Fruit fly (Drosophila melanogaster): ENCODE measurements around the gene xmas.

Gene xmas

DNA sequence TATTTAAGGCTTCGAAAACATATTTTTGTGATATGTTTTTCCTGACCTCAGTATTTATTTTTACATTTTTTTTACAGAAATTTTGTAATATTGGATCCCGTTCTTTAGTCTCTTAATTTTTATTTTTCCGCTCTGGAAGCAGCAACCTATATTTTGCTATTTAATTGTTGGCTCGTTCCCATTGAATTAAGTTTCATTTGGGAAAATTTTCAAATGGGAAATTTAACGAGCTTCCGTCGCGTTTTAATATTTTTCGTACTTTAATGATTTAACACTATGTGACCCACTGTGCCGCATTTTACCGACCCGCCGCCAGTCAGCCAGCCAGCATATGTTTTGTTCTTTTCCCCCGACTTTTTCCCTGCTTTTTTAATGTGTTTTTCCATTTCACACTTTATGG lies 47.8 kb downstream of the xmas start (continued):
- no peak for TF ChIP-seq Eip93F (GFP tag; optimal IDR thresholded peaks at IDR 0.05)
- TF ChIP-seq Gug (GFP tag; IDR thresholded peaks at IDR 0.05) = no peak
- TF ChIP-seq dsx (GFP tag; optimal IDR thresholded peaks at IDR 0.05; ENCODE audit: poor library complexity, severe bottlenecking) = no peak
- TF ChIP-seq CG10669 (GFP tag; optimal IDR thresholded peaks at IDR 0.05) = peak; percentile 6
- TF ChIP-seq Ets21C (GFP tag; optimal IDR thresholded peaks at IDR 0.05) = no peak
- TF ChIP-seq salr (GFP tag; optimal IDR thresholded peaks at IDR 0.05) = no peak
- TF ChIP-seq Hr39 (GFP tag; optimal IDR thresholded peaks at IDR 0.05) = peak; percentile 2
- TF ChIP-seq topi (GFP tag; optimal IDR thresholded peaks at IDR 0.05) = peak; percentile 6
- peak; percentile 38 for TF ChIP-seq CG10631 (GFP tag; optimal IDR thresholded peaks at IDR 0.05)
- peak; percentile 76 for TF ChIP-seq Eip78C (GFP tag)
- no peak for TF ChIP-seq ss (GFP tag; optimal IDR thresholded peaks at IDR 0.05)
- TF ChIP-seq fd85E (GFP tag; optimal IDR thresholded peaks at IDR 0.05) = no peak
- no peak for TF ChIP-seq cyc (GFP tag; optimal IDR thresholded peaks at IDR 0.05)
- no peak for TF ChIP-seq spab (GFP tag; optimal IDR thresholded peaks at IDR 0.05)
- peak; percentile 44; the same call in 2 of the 3 replicates for TF ChIP-seq CG8119 (GFP tag; IDR thresholded peaks at IDR 0.05)
- TF ChIP-seq CG6276 (GFP tag; optimal IDR thresholded peaks at IDR 0.05) = no peak
- TF ChIP-seq CG6854 (GFP tag; optimal IDR thresholded peaks at IDR 0.05) = no peak
- TF ChIP-seq esn (GFP tag; optimal IDR thresholded peaks at IDR 0.05) = peak; percentile 9

dm6 chrX:17110556-17111177 lies 48.4 kb downstream of the xmas start:
- TF ChIP-seq Smox (GFP tag; optimal IDR thresholded peaks at IDR 0.05) (no peak), CG4318 (GFP tag; optimal IDR thresholded peaks at IDR 0.05) (no peak), OdsH (GFP tag; optimal IDR thresholded peaks at IDR 0.05) (no peak), CG3032 (tag; optimal IDR thresholded peaks at IDR 0.05) (no peak), achi (GFP tag; optimal IDR thresholded peaks at IDR 0.05) (no peak), Hr4 (GFP tag; optimal IDR thresholded peaks at IDR 0.05) (no peak), Ets96B (tag; optimal IDR thresholded peaks at IDR 0.05) (no peak)

DNA sequence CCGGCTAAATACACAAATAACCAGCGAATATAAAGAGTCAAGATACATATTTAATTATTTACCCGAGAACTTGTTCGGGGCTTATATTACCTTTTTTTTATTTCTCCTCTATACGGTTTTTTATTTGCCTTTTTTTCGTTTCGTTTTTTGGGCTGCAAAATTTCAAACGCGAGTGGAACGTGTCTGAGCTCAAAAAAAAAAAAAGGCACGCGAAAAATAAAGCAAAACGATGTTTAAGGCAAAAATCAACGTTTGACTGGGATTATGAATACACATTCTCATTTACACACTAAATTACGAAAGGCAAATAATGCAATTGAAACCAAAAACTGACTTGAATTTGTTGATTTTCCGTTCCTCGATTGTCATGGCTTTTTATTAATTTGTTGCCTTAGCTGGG lies 49.4 kb downstream of the xmas start:
- TF ChIP-seq vri (GFP tag; optimal IDR thresholded peaks at IDR 0.05) = peak; percentile 54
- TF ChIP-seq Sox102F (GFP tag; optimal IDR thresholded peaks at IDR 0.05) = no peak
- peak; percentile 37 for TF ChIP-seq CG6276 (GFP tag; optimal IDR thresholded peaks at IDR 0.05)
- TF ChIP-seq CG8119 (GFP tag; IDR thresholded peaks at IDR 0.05) = no peak
- TF ChIP-seq fkh (GFP tag; optimal IDR thresholded peaks at IDR 0.05) = peak; percentile 56
- peak; percentile 33; the same call in 1 of the 3 replicates for TF ChIP-seq eg (GFP tag; IDR thresholded peaks at IDR 0.05)

- TF ChIP-seq dsx (GFP tag; optimal IDR thresholded peaks at IDR 0.05; ENCODE audit: poor library complexity, severe bottlenecking) = peak; percentile 7
- TF ChIP-seq CG6808 (GFP tag; optimal IDR thresholded peaks at IDR 0.05) = no peak
- TF ChIP-seq lz (GFP tag; optimal IDR thresholded peaks at IDR 0.05) = peak; percentile 16
- TF ChIP-seq esn (GFP tag; optimal IDR thresholded peaks at IDR 0.05) = peak; percentile 26
- no peak for TF ChIP-seq CG6854 (GFP tag; optimal IDR thresholded peaks at IDR 0.05)
- peak; percentile 32 for TF ChIP-seq CG32006 (GFP tag; optimal IDR thresholded peaks at IDR 0.05)
- TF ChIP-seq svp (GFP tag) = peak; percentile 76
- peak; percentile 4 for TF ChIP-seq Met (GFP tag; optimal IDR thresholded peaks at IDR 0.05)
- peak; percentile 1 for TF ChIP-seq pdm3 (GFP tag; optimal IDR thresholded peaks at IDR 0.05)
- TF ChIP-seq salr (GFP tag; optimal IDR thresholded peaks at IDR 0.05) = peak in 1 of 2 experiments; percentile 11
Measured at dm6 chrX:17108000-17108399, 51.1 kb downstream of the xmas start.

All from whole organism, prepupa.